Fruit fly (Drosophila melanogaster) whole organism, prepupa: ENCODE results near the gene CG15368.

Experiments used
- CG10631 ChIP-seq: fragments of 200-800 bp; sonication (Bioruptor generic); optimal IDR thresholded peaks from 2 replicates; lab custom pipeline; 2016; ENCODE audit warnings: missing biosample characterization, missing genetic modification characterization
- CG11294 ChIP-seq: fragments of 200-800 bp; sonication (Bioruptor generic); IDR thresholded peaks from 2 replicates; pipeline ENCODE4 v1.3.6; 2022; ENCODE audit warnings: missing biosample characterization, missing genetic modification characterization
- CG15336 ChIP-seq: fragments of 200-800 bp; sonication (Bioruptor generic); IDR thresholded peaks from 2 replicates; pipeline ENCODE4 v1.3.6; 2022; ENCODE audit warnings: missing biosample characterization, missing genetic modification characterization
- CG1621 ChIP-seq: fragments of 200-800 bp; sonication (Bioruptor generic); optimal IDR thresholded peaks from 3 replicates; lab custom pipeline; 2018; ENCODE audit warnings: missing biosample characterization, mild to moderate bottlenecking, missing genetic modification characterization
- CG16779 ChIP-seq: fragments of 200-800 bp; sonication (Bioruptor generic); optimal IDR thresholded peaks from 3 replicates; lab custom pipeline; 2017; ENCODE audit warnings: missing biosample characterization, mild to moderate bottlenecking, missing genetic modification characterization
- CG3032 ChIP-seq: fragments of 200-800 bp; optimal IDR thresholded peaks from 2 replicates; lab custom pipeline; 2019; ENCODE audit warnings: missing biosample characterization, mild to moderate bottlenecking, missing genetic modification characterization, moderate library complexity
- CG31627 ChIP-seq: fragments of 200-800 bp; sonication (Bioruptor generic); optimal IDR thresholded peaks from 3 replicates; lab custom pipeline; 2016; ENCODE audit warnings: missing biosample characterization, missing genetic modification characterization
- CG3919 ChIP-seq: fragments of 200-800 bp; sonication (Bioruptor generic); optimal IDR thresholded peaks from 3 replicates; lab custom pipeline; 2016; ENCODE audit warnings: missing biosample characterization, missing genetic modification characterization
- CG4318 ChIP-seq: fragments of 200-800 bp; sonication (Bioruptor generic); optimal IDR thresholded peaks from 3 replicates; lab custom pipeline; 2017; ENCODE audit warnings: missing biosample characterization, mild to moderate bottlenecking, missing genetic modification characterization
- CG6163 ChIP-seq: fragments of 200-800 bp; sonication (Bioruptor generic); IDR thresholded peaks from 3 replicates; pipeline ENCODE4 v1.3.6; 2022; ENCODE audit warnings: missing biosample characterization, missing genetic modification characterization
- CG6276 ChIP-seq: fragments of 200-800 bp; sonication (Bioruptor generic); optimal IDR thresholded peaks from 2 replicates; lab custom pipeline; 2017; ENCODE audit warnings: missing biosample characterization, mild to moderate bottlenecking, missing genetic modification characterization
- CG6792 ChIP-seq: fragments of 200-800 bp; sonication (Bioruptor generic); optimal IDR thresholded peaks from 3 replicates; lab custom pipeline; 2016; ENCODE audit warnings: missing biosample characterization, missing genetic modification characterization
- CG6808 ChIP-seq: fragments of 200-800 bp; sonication (Bioruptor generic); optimal IDR thresholded peaks from 3 replicates; lab custom pipeline; 2017; ENCODE audit warnings: missing biosample characterization, missing genetic modification characterization, mild to moderate bottlenecking, moderate library complexity, missing genetic modification reagents
- CG7368 ChIP-seq: fragments of 200-800 bp; sonication (Bioruptor generic); optimal IDR thresholded peaks from 3 replicates; lab custom pipeline; 2016; ENCODE audit warnings: missing biosample characterization, missing genetic modification characterization
- CG8119 ChIP-seq: fragments of 200-800 bp; sonication (Bioruptor generic); IDR thresholded peaks from 3 replicates; pipeline ENCODE4 v1.3.6; 2022; ENCODE audit warnings: missing biosample characterization, missing genetic modification characterization
- CG8632 ChIP-seq: fragments of 200-800 bp; sonication (Bioruptor generic); optimal IDR thresholded peaks from 3 replicates; lab custom pipeline; 2016; ENCODE audit warnings: missing biosample characterization, missing genetic modification characterization
- CG9139 ChIP-seq: fragments of 200-800 bp; sonication (Bioruptor generic); optimal IDR thresholded peaks from 3 replicates; lab custom pipeline; 2017; ENCODE audit warnings: missing biosample characterization, mild to moderate bottlenecking, missing genetic modification characterization
- Eip93F ChIP-seq: fragments of 200-800 bp; sonication (Bioruptor generic); optimal IDR thresholded peaks from 2 replicates; lab custom pipeline; 2016; ENCODE audit warnings: missing biosample characterization, mild to moderate bottlenecking, missing genetic modification characterization
- Ets96B ChIP-seq: fragments of 200-800 bp; optimal IDR thresholded peaks from 2 replicates; lab custom pipeline; 2019; ENCODE audit warnings: missing biosample characterization, mild to moderate bottlenecking, missing genetic modification characterization, moderate library complexity
- Gug ChIP-seq: fragments of 200-800 bp; sonication (Bioruptor generic); IDR thresholded peaks from 2 replicates; pipeline ENCODE4 v1.3.6; 2022; ENCODE audit warnings: missing biosample characterization, missing genetic modification characterization
- Hr38 ChIP-seq: sonication (Bioruptor generic); optimal IDR thresholded peaks from 2 replicates; lab custom pipeline; 2016; ENCODE audit warnings: missing biosample characterization, missing genetic modification characterization
- Hr39 ChIP-seq: fragments of 200-800 bp; sonication (Bioruptor generic); optimal IDR thresholded peaks from 2 replicates; lab custom pipeline; 2016; ENCODE audit warnings: missing biosample characterization, missing genetic modification characterization
- Hr4 ChIP-seq: fragments of 200-800 bp; sonication (Bioruptor generic); optimal IDR thresholded peaks from 3 replicates; lab custom pipeline; 2016; ENCODE audit warnings: missing biosample characterization, missing genetic modification characterization
- Lpt ChIP-seq: fragments of 200-800 bp; sonication (Bioruptor generic); optimal IDR thresholded peaks from 3 replicates; lab custom pipeline; 2016; ENCODE audit warnings: missing biosample characterization, missing genetic modification characterization
- Met ChIP-seq: fragments of 200-800 bp; sonication (Bioruptor generic); optimal IDR thresholded peaks from 3 replicates; lab custom pipeline; 2016; ENCODE audit warnings: missing biosample characterization, missing genetic modification characterization
- OdsH ChIP-seq: fragments of 200-800 bp; sonication (Bioruptor generic); optimal IDR thresholded peaks from 3 replicates; lab custom pipeline; 2016; ENCODE audit warnings: missing biosample characterization, missing genetic modification characterization
- Smox ChIP-seq: fragments of 200-800 bp; sonication (Bioruptor generic); optimal IDR thresholded peaks from 3 replicates; lab custom pipeline; 2016; ENCODE audit warnings: missing biosample characterization, missing genetic modification characterization
- Sox102F ChIP-seq: fragments of 200-800 bp; sonication (Bioruptor generic); optimal IDR thresholded peaks from 2 replicates; lab custom pipeline; 2016; ENCODE audit warnings: missing biosample characterization, mild to moderate bottlenecking, missing genetic modification characterization
- Sox14 ChIP-seq: fragments of 200-800 bp; sonication (Bioruptor generic); optimal IDR thresholded peaks from 3 replicates; lab custom pipeline; 2016; ENCODE audit warnings: missing biosample characterization, missing genetic modification characterization
- Sox15 ChIP-seq: fragments of 200-800 bp; sonication (Bioruptor generic); optimal IDR thresholded peaks from 3 replicates; lab custom pipeline; 2016; ENCODE audit warnings: missing biosample characterization, missing genetic modification characterization
- achi ChIP-seq: fragments of 200-800 bp; sonication (Bioruptor generic); optimal IDR thresholded peaks from 3 replicates; lab custom pipeline; 2016; ENCODE audit warnings: missing biosample characterization, missing genetic modification characterization
- cyc ChIP-seq: fragments of 200-800 bp; sonication (Bioruptor generic); optimal IDR thresholded peaks from 3 replicates; lab custom pipeline; 2016; ENCODE audit warnings: missing biosample characterization, missing genetic modification characterization
- dac ChIP-seq: fragments of 200-800 bp; sonication (Bioruptor generic); optimal IDR thresholded peaks from 2 replicates; lab custom pipeline; 2017; ENCODE audit warnings: missing biosample characterization, mild to moderate bottlenecking, missing genetic modification characterization
- dsx ChIP-seq: fragments of 200-800 bp; optimal IDR thresholded peaks from 3 replicates; lab custom pipeline; 2019; ENCODE audit warnings: missing biosample characterization, mild to moderate bottlenecking, missing genetic modification characterization, moderate library complexity; ENCODE audit not compliant: poor library complexity, severe bottlenecking
- eg ChIP-seq: fragments of 200-800 bp; sonication (Bioruptor generic); IDR thresholded peaks from 3 replicates; pipeline ENCODE4 v1.3.6; 2022; ENCODE audit warnings: missing biosample characterization, missing genetic modification characterization
- esn ChIP-seq: fragments of 200-800 bp; sonication (Bioruptor generic); optimal IDR thresholded peaks from 2 replicates; lab custom pipeline; 2016; ENCODE audit warnings: missing biosample characterization, mild to moderate bottlenecking, missing genetic modification characterization, moderate library complexity
- fd59A ChIP-seq: fragments of 200-800 bp; sonication (Bioruptor generic); optimal IDR thresholded peaks from 2 replicates; lab custom pipeline; 2017; ENCODE audit warnings: missing biosample characterization, mild to moderate bottlenecking, missing genetic modification characterization, missing genetic modification reagents
- fd85E ChIP-seq: fragments of 200-800 bp; sonication (Bioruptor generic); optimal IDR thresholded peaks from 3 replicates; lab custom pipeline; 2016; ENCODE audit warnings: missing biosample characterization, missing genetic modification characterization
- net ChIP-seq: fragments of 200-800 bp; sonication (Bioruptor generic); optimal IDR thresholded peaks from 3 replicates; lab custom pipeline; 2016; ENCODE audit warnings: missing biosample characterization, missing genetic modification characterization
- pdm3 ChIP-seq: fragments of 200-800 bp; sonication (Bioruptor generic); optimal IDR thresholded peaks from 3 replicates; lab custom pipeline; 2016; ENCODE audit warnings: missing biosample characterization, missing genetic modification characterization
- salr ChIP-seq, 2 experiments: fragments of 200-800 bp; sonication (Bioruptor generic); optimal IDR thresholded peaks; 3 replicates each; lab custom pipeline; 2016 to 2018; ENCODE audit warnings: missing biosample characterization in 2 of 2, missing genetic modification characterization in 2 of 2, mild to moderate bottlenecking in 1 of 2
- spab ChIP-seq: fragments of 200-800 bp; sonication (Bioruptor generic); optimal IDR thresholded peaks from 2 replicates; lab custom pipeline; 2017; ENCODE audit warnings: missing biosample characterization, mild to moderate bottlenecking, missing genetic modification characterization, missing genetic modification reagents
- ss ChIP-seq, 2 experiments: fragments of 200-800 bp; sonication (Bioruptor generic); optimal IDR thresholded peaks; 2 replicates in 1 of 2; 3 replicates in 1 of 2; lab custom pipeline; 2017 to 2018; ENCODE audit warnings: mild to moderate bottlenecking in 2 of 2, missing biosample characterization in 2 of 2, missing genetic modification characterization in 2 of 2, moderate library complexity in 1 of 2
- svp ChIP-seq: fragments of 200-800 bp; sonication (Bioruptor generic); peaks from one replicate; lab custom pipeline; 2016; ENCODE audit warnings: missing biosample characterization, missing genetic modification characterization
- vri ChIP-seq: fragments of 200-800 bp; sonication (Bioruptor generic); optimal IDR thresholded peaks from 3 replicates; lab custom pipeline; 2016; ENCODE audit warnings: missing biosample characterization, mild to moderate bottlenecking, missing genetic modification characterization

The CG15368 gene

DNA sequence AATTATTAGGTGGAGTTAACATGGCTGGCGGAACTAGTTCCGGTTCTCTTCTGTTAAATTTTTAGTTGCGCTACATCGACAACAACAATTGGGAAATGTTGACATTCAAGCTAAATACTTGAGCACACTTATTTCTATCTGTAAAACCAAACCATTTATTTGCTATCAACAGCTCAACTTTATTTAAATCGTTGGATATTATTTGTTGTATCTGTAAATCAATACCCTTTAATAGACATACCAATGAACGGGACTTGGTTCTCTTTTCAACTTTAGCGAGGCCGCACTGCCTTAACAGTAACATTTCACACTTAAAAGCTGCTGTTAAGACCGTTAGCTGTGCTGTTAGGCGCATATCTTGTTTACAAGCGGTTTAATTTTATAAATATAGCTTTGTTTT lies 22.0 kb upstream of the CG15368 start, which contains the start of gene CG12106 (continued):
- no peak for TF ChIP-seq fd85E (GFP tag; lab: Kevin White, UChicago)
- TF ChIP-seq spab (GFP tag; lab: Kevin White, UChicago): no peak
- no peak for TF ChIP-seq CG6276 (GFP tag; lab: Kevin White, UChicago)
- peak; percentile 46 for TF ChIP-seq achi (GFP tag; lab: Kevin White, UChicago)
- TF ChIP-seq CG3032 (tag; lab: Kevin White, UChicago): peak; percentile 56
- peak; percentile 45 for TF ChIP-seq Sox14
- peak; percentile 56 for TF ChIP-seq Gug
- TF ChIP-seq Hr4 (GFP tag; lab: Kevin White, UChicago): peak; percentile 60
- peak; percentile 64 for TF ChIP-seq Hr39 (GFP tag; lab: Kevin White, UChicago)
- no peak for TF ChIP-seq CG6808 (GFP tag; lab: Kevin White, UChicago)
- TF ChIP-seq Eip93F: no peak
- peak; percentile 52 for TF ChIP-seq CG15336 (GFP tag; lab: Robert Waterston, UW)
- TF ChIP-seq Sox102F: no peak
- no peak for TF ChIP-seq CG7368 (GFP tag; lab: Kevin White, UChicago)
- TF ChIP-seq svp (GFP tag; lab: Kevin White, UChicago): no peak
- TF ChIP-seq CG31627: peak; percentile 65
- no peak for TF ChIP-seq CG6163 (GFP tag; lab: Robert Waterston, UW)
- no peak for TF ChIP-seq Hr38 (GFP tag; lab: Kevin White, UChicago)
- TF ChIP-seq esn (GFP tag; lab: Kevin White, UChicago): peak; percentile 56
- no peak for TF ChIP-seq ss (GFP tag; optimal IDR thresholded peaks at IDR 0.05; lab: Kevin White, UChicago)

DNA sequence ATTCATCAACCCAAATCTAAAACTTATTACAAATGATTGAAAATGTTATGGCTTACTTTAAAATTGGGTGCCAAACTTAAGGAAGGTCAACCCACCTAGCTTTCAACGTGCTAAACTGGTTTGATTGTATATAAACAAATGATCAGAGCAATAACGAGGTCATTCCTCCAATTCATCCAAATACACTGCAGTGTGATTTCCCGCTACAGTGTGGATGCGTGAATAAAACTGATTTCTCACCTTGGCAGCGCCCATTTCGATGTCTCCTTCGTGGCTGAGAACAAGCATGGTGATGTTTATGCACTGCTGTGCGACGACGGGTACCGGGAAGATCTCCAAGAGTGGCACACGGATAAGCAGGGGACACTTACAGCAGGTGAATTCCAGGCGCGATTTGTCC lies 20.3 kb upstream of the CG15368 start:
- no peak for TF ChIP-seq salr (GFP tag; optimal IDR thresholded peaks at IDR 0.05; lab: Kevin White, UChicago)
- TF ChIP-seq Smox: no peak
- TF ChIP-seq fd59A (GFP tag; lab: Kevin White, UChicago): no peak
- TF ChIP-seq CG1621 (tag; lab: Kevin White, UChicago): no peak
- TF ChIP-seq spab (GFP tag; lab: Kevin White, UChicago): no peak
- TF ChIP-seq pdm3: no peak
- no peak for TF ChIP-seq Lpt (GFP tag; lab: Kevin White, UChicago)

DNA sequence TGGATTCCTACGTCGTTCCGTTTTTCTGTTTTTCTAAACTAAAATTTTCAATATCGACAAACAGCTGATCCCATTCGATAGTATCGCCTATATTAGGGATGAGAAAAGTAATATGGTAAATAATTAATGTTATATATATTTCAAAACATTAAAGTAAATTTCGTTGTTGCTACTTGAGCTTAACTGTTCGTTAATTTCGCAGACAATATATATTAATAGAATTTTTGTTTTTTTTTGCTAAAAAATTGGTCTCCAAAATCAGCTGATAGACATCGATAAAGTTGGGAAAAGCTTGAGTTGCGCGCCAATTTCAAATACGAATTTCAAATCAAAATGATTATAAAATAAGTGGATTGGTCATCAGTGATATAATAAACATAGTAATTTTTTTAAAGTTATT lies 19.2 kb upstream of the CG15368 start, which contains the start of gene CG12118:
CG12118 (minus strand) TSS at position 53 of the 400 bp plus-strand sequence.
- TF ChIP-seq eg (GFP tag; lab: Robert Waterston, UW): no peak; the same call in 1 of the 3 replicates
- peak; percentile 61 for TF ChIP-seq CG3032 (tag; lab: Kevin White, UChicago)
- TF ChIP-seq CG8632: peak; percentile 69
- peak; percentile 75 for TF ChIP-seq achi (GFP tag; lab: Kevin White, UChicago)
- peak; percentile 83 for TF ChIP-seq CG10631
- no peak for TF ChIP-seq svp (GFP tag; lab: Kevin White, UChicago)
- TF ChIP-seq Hr39 (GFP tag; lab: Kevin White, UChicago): peak; percentile 44
- TF ChIP-seq CG11294 (GFP tag; lab: Robert Waterston, UW): peak; percentile 58; the same call in 1 of the 2 replicates
- peak; percentile 45 for TF ChIP-seq Eip93F
- TF ChIP-seq Sox15 (GFP tag; lab: Kevin White, UChicago): peak; percentile 19
- no peak for TF ChIP-seq CG4318 (GFP tag; lab: Kevin White, UChicago)
- TF ChIP-seq Hr38 (GFP tag; lab: Kevin White, UChicago): no peak
- peak; percentile 74 for TF ChIP-seq Sox102F
- TF ChIP-seq CG3919 (GFP tag; lab: Kevin White, UChicago): peak; percentile 71
- TF ChIP-seq vri (GFP tag; lab: Kevin White, UChicago): peak; percentile 45
- TF ChIP-seq CG16779: no peak
- TF ChIP-seq CG31627: peak; percentile 53
- TF ChIP-seq dsx (GFP tag; lab: Kevin White, UChicago): no peak
- TF ChIP-seq net (GFP tag; lab: Kevin White, UChicago): peak; percentile 52
- TF ChIP-seq spab (GFP tag; lab: Kevin White, UChicago): no peak
- no peak for TF ChIP-seq dac (GFP tag; lab: Kevin White, UChicago)
- peak; percentile 75 for TF ChIP-seq Gug
- peak; percentile 65 for TF ChIP-seq Hr4 (GFP tag; lab: Kevin White, UChicago)
- TF ChIP-seq esn (GFP tag; lab: Kevin White, UChicago): peak; percentile 84
- peak; percentile 68 for TF ChIP-seq CG6792 (GFP tag; lab: Kevin White, UChicago)
- peak; percentile 62 for TF ChIP-seq cyc (GFP tag; lab: Kevin White, UChicago)
- TF ChIP-seq CG8119 (GFP tag; lab: Robert Waterston, UW): peak; percentile 67
- TF ChIP-seq Met (GFP tag; lab: Kevin White, UChicago): peak; percentile 74
- no peak for TF ChIP-seq ss (GFP tag; optimal IDR thresholded peaks at IDR 0.05; lab: Kevin White, UChicago)
- TF ChIP-seq CG9139 (GFP tag; lab: Kevin White, UChicago): no peak
- TF ChIP-seq Ets96B (tag; lab: Kevin White, UChicago): peak; percentile 49
- peak; percentile 66 for TF ChIP-seq Lpt (GFP tag; lab: Kevin White, UChicago)
- TF ChIP-seq CG6276 (GFP tag; lab: Kevin White, UChicago): no peak
- TF ChIP-seq CG7368 (GFP tag; lab: Kevin White, UChicago): peak; percentile 45
- TF ChIP-seq CG6808 (GFP tag; lab: Kevin White, UChicago): no peak
- peak; percentile 74 for TF ChIP-seq OdsH
- no peak for TF ChIP-seq fd59A (GFP tag; lab: Kevin White, UChicago)
